Worm (Caenorhabditis elegans) whole organism, mixed stage, embryonic: Measurements from ENCODE around the gene Y43F8C.6.

Source experiments
- ham-2 ChIP-seq: fragments of 200-800 bp; sonication (Bioruptor generic); optimal IDR thresholded peaks from 2 replicates; lab custom pipeline; 2018; ENCODE audit warnings: mild to moderate bottlenecking, missing genetic modification characterization, missing compliant biosample characterization
- nhr-237 ChIP-seq: fragments of 150-350 bp; optimal IDR thresholded peaks from 2 replicates; lab custom pipeline; 2014; ENCODE audit warnings: missing biosample characterization, missing genetic modification characterization
- unc-120 ChIP-seq: sonication (generic microtip); optimal IDR thresholded peaks from 2 replicates; lab custom pipeline; 2017; ENCODE audit warnings: missing genetic modification characterization, missing compliant biosample characterization; ENCODE audit not compliant: poor library complexity, severe bottlenecking
- unc-39 ChIP-seq: fragments of 150-350 bp; optimal IDR thresholded peaks from 2 replicates; lab custom pipeline; 2014; ENCODE audit warnings: missing biosample characterization, missing genetic modification characterization
- ztf-11 ChIP-seq: fragments of 150-350 bp; optimal IDR thresholded peaks from 2 replicates; lab custom pipeline; 2014; ENCODE audit warnings: missing biosample characterization, missing genetic modification characterization

ce11 chrV:19672357-19672756 lies 31.6 kb upstream of the Y43F8C.6 start:
- TF ChIP-seq ztf-11 (tag; lab: Kevin White, UChicago) (no peak), ham-2 (GFP tag; lab: Kevin White, UChicago) (no peak), nhr-237 (tag; lab: Kevin White, UChicago) (no peak), unc-120 (tag; lab: Kevin White, UChicago) (no peak), unc-39 (tag; lab: Kevin White, UChicago) (no peak)
